Fruit fly (Drosophila melanogaster) whole organism, prepupa: ENCODE data around the gene CG11345.

ENCODE experiments used
- CG11294 ChIP-seq: fragments of 200-800 bp; sonication (Bioruptor generic); IDR thresholded peaks from 2 replicates; pipeline ENCODE4 v1.3.6; 2022; ENCODE audit warnings: missing biosample characterization, missing genetic modification characterization
- CG16779 ChIP-seq: fragments of 200-800 bp; sonication (Bioruptor generic); optimal IDR thresholded peaks from 3 replicates; lab custom pipeline; 2017; ENCODE audit warnings: missing biosample characterization, mild to moderate bottlenecking, missing genetic modification characterization
- CG3919 ChIP-seq: fragments of 200-800 bp; sonication (Bioruptor generic); optimal IDR thresholded peaks from 3 replicates; lab custom pipeline; 2016; ENCODE audit warnings: missing biosample characterization, missing genetic modification characterization
- CG6854 ChIP-seq: fragments of 200-800 bp; sonication (Bioruptor generic); optimal IDR thresholded peaks from 2 replicates; lab custom pipeline; 2017; ENCODE audit warnings: missing biosample characterization, mild to moderate bottlenecking, missing genetic modification characterization
- CG7368 ChIP-seq: fragments of 200-800 bp; sonication (Bioruptor generic); optimal IDR thresholded peaks from 3 replicates; lab custom pipeline; 2016; ENCODE audit warnings: missing biosample characterization, missing genetic modification characterization
- CG8119 ChIP-seq: fragments of 200-800 bp; sonication (Bioruptor generic); IDR thresholded peaks from 3 replicates; pipeline ENCODE4 v1.3.6; 2022; ENCODE audit warnings: missing biosample characterization, missing genetic modification characterization
- Eip75B ChIP-seq: fragments of 200-800 bp; sonication (Bioruptor generic); optimal IDR thresholded peaks from 3 replicates; lab custom pipeline; 2016; ENCODE audit warnings: missing biosample characterization, missing genetic modification characterization
- Gug ChIP-seq: fragments of 200-800 bp; sonication (Bioruptor generic); IDR thresholded peaks from 2 replicates; pipeline ENCODE4 v1.3.6; 2022; ENCODE audit warnings: missing biosample characterization, missing genetic modification characterization
- Hr39 ChIP-seq: fragments of 200-800 bp; sonication (Bioruptor generic); optimal IDR thresholded peaks from 2 replicates; lab custom pipeline; 2016; ENCODE audit warnings: missing biosample characterization, missing genetic modification characterization
- acj6 ChIP-seq: fragments of 200-800 bp; sonication (Bioruptor generic); optimal IDR thresholded peaks from 3 replicates; lab custom pipeline; 2016; ENCODE audit warnings: missing biosample characterization, missing genetic modification characterization
- esn ChIP-seq: fragments of 200-800 bp; sonication (Bioruptor generic); optimal IDR thresholded peaks from 2 replicates; lab custom pipeline; 2016; ENCODE audit warnings: missing biosample characterization, mild to moderate bottlenecking, missing genetic modification characterization, moderate library complexity
- fd59A ChIP-seq: fragments of 200-800 bp; sonication (Bioruptor generic); optimal IDR thresholded peaks from 2 replicates; lab custom pipeline; 2017; ENCODE audit warnings: missing biosample characterization, mild to moderate bottlenecking, missing genetic modification characterization, missing genetic modification reagents
- ss ChIP-seq, 2 experiments: fragments of 200-800 bp; sonication (Bioruptor generic); optimal IDR thresholded peaks; 2 replicates in 1 of 2; 3 replicates in 1 of 2; lab custom pipeline; 2017 to 2018; ENCODE audit warnings: mild to moderate bottlenecking in 2 of 2, missing biosample characterization in 2 of 2, missing genetic modification characterization in 2 of 2, moderate library complexity in 1 of 2
- topi ChIP-seq: fragments of 200-800 bp; sonication (Bioruptor generic); optimal IDR thresholded peaks from 3 replicates; lab custom pipeline; 2016; ENCODE audit warnings: missing biosample characterization, missing genetic modification characterization

DNA sequence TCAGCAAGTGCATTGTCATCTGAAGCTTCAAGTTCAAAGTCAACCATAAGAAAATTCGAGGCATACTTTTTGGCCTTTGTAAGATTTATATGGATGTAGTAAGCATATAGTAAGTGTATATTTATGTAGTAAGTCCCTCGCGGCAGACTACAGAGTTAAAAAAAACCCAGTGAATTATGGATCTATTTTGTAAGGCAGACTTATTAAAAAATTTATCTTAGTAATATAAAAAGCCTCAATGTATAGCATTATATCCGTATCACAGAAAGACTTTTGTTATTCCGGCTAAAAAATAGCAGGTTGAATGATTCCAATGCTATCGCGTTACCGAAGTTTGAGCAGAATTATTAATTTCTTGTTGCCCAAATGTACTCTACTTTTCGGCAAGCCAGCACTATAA is 26.7 kb upstream of the CG11345 start:
- TF ChIP-seq fd59A (no peak), CG6854 (GFP tag; lab: Kevin White, UChicago) (no peak), acj6 (GFP tag; lab: Kevin White, UChicago) (no peak), Eip75B (GFP tag; lab: Kevin White, UChicago) (no peak), CG3919 (GFP tag; lab: Kevin White, UChicago) (no peak), ss (GFP tag; optimal IDR thresholded peaks at IDR 0.05; lab: Kevin White, UChicago) (no peak), CG16779 (tag; lab: Kevin White, UChicago) (no peak), CG8119 (no peak), CG11294 (GFP tag; lab: Robert Waterston, UW) (no peak), Hr39 (GFP tag; lab: Kevin White, UChicago) (no peak), esn (GFP tag; lab: Kevin White, UChicago) (no peak), CG7368 (GFP tag; lab: Kevin White, UChicago) (no peak), topi (no peak), Gug (GFP tag; lab: Robert Waterston, UW) (no peak)
